Worm (Caenorhabditis elegans): Measurements from ENCODE around the gene K02E10.4.

The K02E10.4 gene

ce11 chrX:2488526-2489098 lies 5.5 kb downstream of the K02E10.4 start, which contains the start of gene hid-1:
TSS of gene hid-1 (plus strand) at chrX:2489048.
- TF ChIP-seq nhr-77 (tag; optimal IDR thresholded peaks at IDR 0.05) (no peak), mes-2 (tag; optimal IDR thresholded peaks at IDR 0.05; ENCODE audit: poor library complexity, severe bottlenecking) (peak; percentile 67), vab-7 (GFP tag; IDR thresholded peaks at IDR 0.05) (0 out of 2 replicates have a peak, but pooled peaks have one; percentile 7), mdl-1 (tag; optimal IDR thresholded peaks at IDR 0.05) (peak in 1 of 2 experiments; percentile 40), F37D6.2 (tag; optimal IDR thresholded peaks at IDR 0.05) (peak; percentile 9), lsy-2 (tag; optimal IDR thresholded peaks at IDR 0.05) (peak in 1 of 2 experiments; percentile 54), Y105C5A.15 (GFP tag; IDR thresholded peaks at IDR 0.05) (no peak), hlh-30 (tag; optimal IDR thresholded peaks at IDR 0.05; ENCODE audit: insufficient read depth) (peak; percentile 37), dmd-6 (GFP tag; IDR thresholded peaks at IDR 0.05) (no peak), aha-1 (tag) (peak; percentile 77), ctbp-1 (GFP tag; IDR thresholded peaks at IDR 0.05) (0 out of 2 replicates have a peak, but pooled peaks have one; percentile 51), pqm-1 (tag; optimal IDR thresholded peaks at IDR 0.05) (peak; percentile 3), ceh-82 (tag; optimal IDR thresholded peaks at IDR 0.05) (no peak), hmg-1.1 (GFP tag; IDR thresholded peaks at IDR 0.05) (0 out of 2 replicates have a peak, but pooled peaks have one; percentile 44)

ce11 chrX:2493586-2494175 lies 10.6 kb downstream of the K02E10.4 start:
- TF ChIP-seq nhr-102 (tag; optimal IDR thresholded peaks at IDR 0.05) (no peak), cey-2 (tag; optimal IDR thresholded peaks at IDR 0.05; ENCODE audit: borderline replicate concordance, insufficient read depth) (no peak), set-16 (GFP tag; IDR thresholded peaks at IDR 0.05) (peak; percentile 36; the same call in 1 of the 2 replicates)

- TF ChIP-seq snpc-4 (tag; optimal IDR thresholded peaks at IDR 0.05) (no peak), ces-1 (GFP tag; optimal IDR thresholded peaks at IDR 0.05) (peak; percentile 62), ctbp-1 (GFP tag; IDR thresholded peaks at IDR 0.05) (peak; percentile 46; the same call in 1 of the 2 replicates), fkh-10 (GFP tag; optimal IDR thresholded peaks at IDR 0.05) (peak; percentile 81)
Observed at ce11 chrX:2494296-2494695, 11.2 kb downstream of the K02E10.4 start.

ce11 chrX:2495865-2496314 lies 12.8 kb downstream of the K02E10.4 start, which contains the start of gene rabr-1:
TSS of gene rabr-1 (plus strand) at chrX:2496180.
- no peak for TF ChIP-seq fkh-10 (GFP tag; optimal IDR thresholded peaks at IDR 0.05)
- no peak for TF ChIP-seq ztf-11 (tag; optimal IDR thresholded peaks at IDR 0.05)
- peak; percentile 41 for TF ChIP-seq hlh-30 (tag; optimal IDR thresholded peaks at IDR 0.05; ENCODE audit: insufficient read depth)
- TF ChIP-seq nhr-11 (tag; optimal IDR thresholded peaks at IDR 0.05) = peak; percentile 30
- no peak for TF ChIP-seq tra-1 (GFP tag; IDR thresholded peaks at IDR 0.05)
- TF ChIP-seq cey-2 (tag; optimal IDR thresholded peaks at IDR 0.05; ENCODE audit: borderline replicate concordance, insufficient read depth) = no peak
- no peak for TF ChIP-seq zfp-3 (GFP tag; conservative IDR thresholded peaks at IDR 0.05)
- no peak for TF ChIP-seq mdt-29 (GFP tag; IDR thresholded peaks at IDR 0.05)
- TF ChIP-seq ZK546.5 (tag; optimal IDR thresholded peaks at IDR 0.05) = no peak
- peak; percentile 96 for TF ChIP-seq aha-1 (tag)
- TF ChIP-seq dmd-6 (GFP tag; IDR thresholded peaks at IDR 0.05) = peak; percentile 38; the same call in 1 of the 2 replicates
- TF ChIP-seq R02D3.7 (tag; optimal IDR thresholded peaks at IDR 0.05) = no peak
- no peak for TF ChIP-seq D1046.2 (GFP tag; IDR thresholded peaks at IDR 0.05)
- no peak for TF ChIP-seq F26F4.8 (GFP tag; conservative IDR thresholded peaks at IDR 0.05)
- TF ChIP-seq nhr-237 (tag; optimal IDR thresholded peaks at IDR 0.05) = no peak
- peak; percentile 33; the same call in 1 of the 2 replicates for TF ChIP-seq pha-4 (GFP tag; IDR thresholded peaks at IDR 0.05)
- TF ChIP-seq pha-4 (tag; optimal IDR thresholded peaks at IDR 0.05) = no peak
- TF ChIP-seq T20F7.1 (GFP tag; optimal IDR thresholded peaks at IDR 0.05) = no peak
- TF ChIP-seq ztf-7 (tag; optimal IDR thresholded peaks at IDR 0.05) = no peak
- peak; percentile 13 for TF ChIP-seq duxl-1 (tag; optimal IDR thresholded peaks at IDR 0.05; ENCODE audit: poor library complexity)
- no peak; the same call in 1 of the 2 replicates for TF ChIP-seq set-16 (GFP tag; IDR thresholded peaks at IDR 0.05)
- peak; percentile 36 for TF ChIP-seq nhr-25 (tag; optimal IDR thresholded peaks at IDR 0.05; ENCODE audit: borderline replicate concordance, insufficient read depth)
- TF ChIP-seq daf-16 (GFP tag; optimal IDR thresholded peaks at IDR 0.05) = no peak
- peak; percentile 8 for TF ChIP-seq daf-16 (tag; optimal IDR thresholded peaks at IDR 0.05)
- TF ChIP-seq hlh-11 (tag; optimal IDR thresholded peaks at IDR 0.05) = peak; percentile 64
- TF ChIP-seq dve-1 (tag; optimal IDR thresholded peaks at IDR 0.05; ENCODE audit: insufficient read depth) = peak; percentile 42
- peak; percentile 38 for TF ChIP-seq nhr-10 (tag; optimal IDR thresholded peaks at IDR 0.05)
- TF ChIP-seq daf-12 (tag; optimal IDR thresholded peaks at IDR 0.05) = no peak
- TF ChIP-seq ceh-82 (tag; optimal IDR thresholded peaks at IDR 0.05) = no peak
- no peak for TF ChIP-seq ces-1 (GFP tag; optimal IDR thresholded peaks at IDR 0.05)

All from whole organism, L4 larva.